Worm (Caenorhabditis elegans): ENCODE data around the gene lhfp-4.

Gene lhfp-4

ce11 chrIV:17249691-17250181 lies 25.6 kb upstream of the lhfp-4 start, which contains the start of gene eelo-2 (continued):
- no peak for TF ChIP-seq ceh-24 (tag; optimal IDR thresholded peaks at IDR 0.05)
- peak; percentile 89 for TF ChIP-seq unc-42 (tag; optimal IDR thresholded peaks at IDR 0.05)
- peak; percentile 68 for TF ChIP-seq rnt-1 (tag; optimal IDR thresholded peaks at IDR 0.05)
- TF ChIP-seq nhr-11 (tag; optimal IDR thresholded peaks at IDR 0.05): no peak
- TF ChIP-seq ceh-19 (GFP tag; optimal IDR thresholded peaks at IDR 0.05): peak; percentile 6
- peak; percentile 49 for TF ChIP-seq ceh-2 (tag; optimal IDR thresholded peaks at IDR 0.05)
- no peak for TF ChIP-seq hlh-6 (tag; optimal IDR thresholded peaks at IDR 0.05)
- no peak for TF ChIP-seq odd-2 (tag; optimal IDR thresholded peaks at IDR 0.05)
- TF ChIP-seq tbx-7 (tag; optimal IDR thresholded peaks at IDR 0.05): no peak
- TF ChIP-seq npax-4 (tag; optimal IDR thresholded peaks at IDR 0.05): no peak
- TF ChIP-seq unc-3 (GFP tag; conservative IDR thresholded peaks at IDR 0.05): peak; percentile 37; the same call in 1 of the 2 replicates
- peak; percentile 30 for TF ChIP-seq unc-3 (tag; optimal IDR thresholded peaks at IDR 0.05)
- TF ChIP-seq fkh-6 (tag; optimal IDR thresholded peaks at IDR 0.05): peak; percentile 9
- peak; percentile 6 for TF ChIP-seq ttx-3 (tag; optimal IDR thresholded peaks at IDR 0.05)
- peak; percentile 10 for TF ChIP-seq Y22D7AL.16 (tag; optimal IDR thresholded peaks at IDR 0.05)
- TF ChIP-seq pqm-1 (tag; optimal IDR thresholded peaks at IDR 0.05): peak; percentile 84
- TF ChIP-seq ama-1 (optimal IDR thresholded peaks at IDR 0.05): no peak
- peak; percentile 35 for TF ChIP-seq F13H6.1 (tag; optimal IDR thresholded peaks at IDR 0.05)
- TF ChIP-seq pha-4 (tag; optimal IDR thresholded peaks at IDR 0.05): no peak
- TF ChIP-seq zip-5 (tag; optimal IDR thresholded peaks at IDR 0.05): no peak
- no peak for TF ChIP-seq K02D7.2 (tag; optimal IDR thresholded peaks at IDR 0.05)
- peak; percentile 83 for TF ChIP-seq ceh-34 (tag; optimal IDR thresholded peaks at IDR 0.05)
- peak; percentile 22 for TF ChIP-seq syd-9 (tag; optimal IDR thresholded peaks at IDR 0.05)
- TF ChIP-seq ets-4 (tag; optimal IDR thresholded peaks at IDR 0.05): peak; percentile 69
- TF ChIP-seq sox-2 (GFP tag; IDR thresholded peaks at IDR 0.05): 0 out of 2 replicates have a peak, but pooled peaks have one; percentile 34

- TF ChIP-seq nfya-1 (tag; optimal IDR thresholded peaks at IDR 0.05) (no peak), Y22D7AL.16 (tag; optimal IDR thresholded peaks at IDR 0.05) (no peak), ref-2 (tag; optimal IDR thresholded peaks at IDR 0.05) (no peak), mec-3 (tag; optimal IDR thresholded peaks at IDR 0.05; ENCODE audit: borderline replicate concordance) (no peak), npax-4 (tag; optimal IDR thresholded peaks at IDR 0.05) (no peak)
Measured at ce11 chrIV:17253435-17253834, 21.9 kb upstream of the lhfp-4 start.

ce11 chrIV:17255001-17255400 lies 20.4 kb upstream of the lhfp-4 start, which contains the start of gene gtf-2E1:
Gene gtf-2E1, plus strand, starts transcription at chrIV:17255301.
- no peak for TF ChIP-seq tbx-7 (tag; optimal IDR thresholded peaks at IDR 0.05)
- no peak for TF ChIP-seq pha-2 (tag; optimal IDR thresholded peaks at IDR 0.05)
- no peak for TF ChIP-seq unc-86 (tag; optimal IDR thresholded peaks at IDR 0.05)
- no peak for TF ChIP-seq ceh-2 (tag; optimal IDR thresholded peaks at IDR 0.05)
- no peak for TF ChIP-seq ceh-31 (tag; optimal IDR thresholded peaks at IDR 0.05)
- TF ChIP-seq nhr-232 (tag; optimal IDR thresholded peaks at IDR 0.05): no peak
- TF ChIP-seq Y22D7AL.16 (tag; optimal IDR thresholded peaks at IDR 0.05): no peak
- TF ChIP-seq ama-1 (optimal IDR thresholded peaks at IDR 0.05): no peak
- no peak for TF ChIP-seq hlh-15 (tag; optimal IDR thresholded peaks at IDR 0.05)
- TF ChIP-seq elt-4 (tag; optimal IDR thresholded peaks at IDR 0.05): no peak
- no peak for TF ChIP-seq zip-5 (tag; optimal IDR thresholded peaks at IDR 0.05)

- no peak for TF ChIP-seq ceh-19 (GFP tag; optimal IDR thresholded peaks at IDR 0.05)
- TF ChIP-seq ceh-24 (tag; optimal IDR thresholded peaks at IDR 0.05): no peak
- no peak for TF ChIP-seq dve-1 (tag; optimal IDR thresholded peaks at IDR 0.05)
- TF ChIP-seq ceh-14 (tag; optimal IDR thresholded peaks at IDR 0.05): no peak
- TF ChIP-seq ref-2 (tag; optimal IDR thresholded peaks at IDR 0.05): no peak
- no peak for TF ChIP-seq dmd-4 (tag; optimal IDR thresholded peaks at IDR 0.05; ENCODE audit: borderline replicate concordance)
- TF ChIP-seq hlh-15 (tag; optimal IDR thresholded peaks at IDR 0.05): no peak
- no peak for TF ChIP-seq odd-2 (tag; optimal IDR thresholded peaks at IDR 0.05)
- TF ChIP-seq F13H6.1 (tag; optimal IDR thresholded peaks at IDR 0.05): no peak
- no peak for TF ChIP-seq zip-5 (tag; optimal IDR thresholded peaks at IDR 0.05)
- TF ChIP-seq ttx-3 (tag; optimal IDR thresholded peaks at IDR 0.05): no peak
- TF ChIP-seq T23F11.4 (GFP tag; optimal IDR thresholded peaks at IDR 0.05): no peak
- no peak for TF ChIP-seq fkh-10 (GFP tag; optimal IDR thresholded peaks at IDR 0.05)
- no peak for TF ChIP-seq ztf-16 (tag; optimal IDR thresholded peaks at IDR 0.05)
- no peak for TF ChIP-seq syd-9 (tag; optimal IDR thresholded peaks at IDR 0.05)
Measured at ce11 chrIV:17258824-17259223, 16.6 kb upstream of the lhfp-4 start.

Data from whole organism, late embryonic.